Fruit fly (Drosophila melanogaster): ENCODE measurements around the gene Ctl2.
A peak's percentile ranks its signal among the peaks of the same experiment; 100 is the strongest.

Gene Ctl2

DNA sequence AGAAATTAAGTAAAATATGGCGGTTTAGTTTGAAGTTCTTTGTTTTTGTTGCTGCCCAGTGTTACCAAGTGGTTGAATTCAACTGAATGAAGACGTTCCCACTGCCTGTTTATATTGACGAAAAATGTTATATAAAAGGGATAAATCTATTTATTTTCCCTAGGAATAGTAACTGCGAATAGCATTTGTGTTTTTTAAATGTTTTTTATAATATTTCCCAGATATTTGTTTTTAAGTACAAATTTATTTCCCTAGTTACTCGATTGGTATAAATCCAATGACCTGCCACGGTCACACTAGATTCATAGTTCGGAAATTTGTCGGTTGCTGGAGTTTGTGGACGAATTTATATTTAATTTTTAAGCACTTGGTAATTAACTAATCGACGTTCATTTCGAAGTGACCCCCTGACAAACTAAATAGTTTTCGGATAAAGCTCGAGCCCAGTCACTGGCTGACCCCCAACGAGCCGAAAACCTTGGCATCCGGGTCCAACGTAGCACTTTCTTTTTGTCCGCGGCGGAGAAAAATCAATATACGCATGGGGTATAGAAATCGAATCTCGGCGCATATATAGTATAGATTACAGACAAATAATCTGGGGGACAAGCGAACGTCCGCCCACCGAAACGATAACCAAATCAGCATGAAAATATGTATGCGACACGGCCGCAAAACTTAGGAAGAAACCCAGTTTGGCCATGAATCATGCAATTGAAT, 7.9 kb downstream of the Ctl2 start, which contains the start of the genes dgt6 and Vha100-1 (continued):
- TF ChIP-seq CG18476 (GFP tag; optimal IDR thresholded peaks at IDR 0.05) (peak; percentile 30), CG14860 (GFP tag; IDR thresholded peaks at IDR 0.05; ENCODE audit: partially characterized antibody) (no peak), shn (GFP tag; optimal IDR thresholded peaks at IDR 0.05) (no peak), Dip2 (GFP tag; IDR thresholded peaks at IDR 0.05) (no peak), CG4820 (GFP tag; optimal IDR thresholded peaks at IDR 0.05) (peak; percentile 29), kni (GFP tag; optimal IDR thresholded peaks at IDR 0.05) (no peak), CG32532 (GFP tag; IDR thresholded peaks at IDR 0.05) (no peak), maf-S (GFP tag; optimal IDR thresholded peaks at IDR 0.05) (no peak), CG4360 (GFP tag; IDR thresholded peaks at IDR 0.05) (peak; percentile 80), pzg (GFP tag; optimal IDR thresholded peaks at IDR 0.05) (peak; percentile 77), sens (GFP tag) (peak; percentile 74), unpg (GFP tag; optimal IDR thresholded peaks at IDR 0.05) (no peak), CG8944 (GFP tag; optimal IDR thresholded peaks at IDR 0.05) (peak; percentile 4), ap (GFP tag; IDR thresholded peaks at IDR 0.05) (no peak), CG11560 (tag; IDR thresholded peaks at IDR 0.05) (no peak), CG30020 (tag; optimal IDR thresholded peaks at IDR 0.05) (peak; percentile 70), Dll (GFP tag; IDR thresholded peaks at IDR 0.05; ENCODE audit: partially characterized antibody) (no peak), Taf1 (GFP tag; IDR thresholded peaks at IDR 0.05) (no peak), eve (GFP tag; optimal IDR thresholded peaks at IDR 0.05) (no peak), CG8281 (tag; optimal IDR thresholded peaks at IDR 0.05) (no peak), chinmo (GFP tag; IDR thresholded peaks at IDR 0.05; ENCODE audit: partially characterized antibody) (no peak), unc-4 (GFP tag; IDR thresholded peaks at IDR 0.05; ENCODE audit: partially characterized antibody) (0 out of 2 replicates have a peak, but pooled peaks have one; percentile 14), CG18599 (GFP tag; optimal IDR thresholded peaks at IDR 0.05) (no peak), lab (GFP tag; optimal IDR thresholded peaks at IDR 0.05) (peak; percentile 26), vvl (GFP tag; IDR thresholded peaks at IDR 0.05) (peak; percentile 52; the same call in 1 of the 2 replicates), ken (GFP tag; IDR thresholded peaks at IDR 0.05) (no peak), gcm2 (GFP tag; optimal IDR thresholded peaks at IDR 0.05) (no peak), pan (optimal IDR thresholded peaks at IDR 0.05) (no peak), pan (GFP tag; optimal IDR thresholded peaks at IDR 0.05 in 1 of 2, IDR thresholded peaks at IDR 0.05 in 1 of 2) (peak in 1 of 2 experiments; percentile 55), Sry-δ (GFP tag; optimal IDR thresholded peaks at IDR 0.05) (peak; percentile 46), CTCF (GFP tag; optimal IDR thresholded peaks at IDR 0.05) (peak; percentile 61), CG7928 (GFP tag; optimal IDR thresholded peaks at IDR 0.05) (no peak), crc (GFP tag; optimal IDR thresholded peaks at IDR 0.05) (no peak), trem (tag; optimal IDR thresholded peaks at IDR 0.05) (peak; percentile 83), dmrt99B (tag; optimal IDR thresholded peaks at IDR 0.05) (no peak), repo (GFP tag; optimal IDR thresholded peaks at IDR 0.05) (no peak), ac (GFP tag; optimal IDR thresholded peaks at IDR 0.05) (no peak), CG3847 (GFP tag; IDR thresholded peaks at IDR 0.05) (0 out of 2 replicates have a peak, but pooled peaks have one; percentile 41), Vsx1 (GFP tag; optimal IDR thresholded peaks at IDR 0.05) (no peak), bigmax (GFP tag; optimal IDR thresholded peaks at IDR 0.05) (no peak), dysf (GFP tag; IDR thresholded peaks at IDR 0.05) (no peak), chn (GFP tag; optimal IDR thresholded peaks at IDR 0.05) (no peak), Bdp1 (GFP tag; optimal IDR thresholded peaks at IDR 0.05) (no peak), CG8388 (GFP tag; optimal IDR thresholded peaks at IDR 0.05) (no peak), lbe (GFP tag; optimal IDR thresholded peaks at IDR 0.05) (peak; percentile 5), CG1602 (GFP tag; optimal IDR thresholded peaks at IDR 0.05) (no peak), MESR4 (GFP tag; optimal IDR thresholded peaks at IDR 0.05) (peak; percentile 69), Dek (tag; optimal IDR thresholded peaks at IDR 0.05) (no peak), Chrac-16 (GFP tag; optimal IDR thresholded peaks at IDR 0.05) (no peak), CG31388 (GFP tag; optimal IDR thresholded peaks at IDR 0.05) (no peak), sens-2 (GFP tag; IDR thresholded peaks at IDR 0.05) (no peak)
